Fruit fly (Drosophila melanogaster) Kc167 (cell line): ENCODE data around the gene Naa20A.

Source experiments
- h ChIP-seq: fragments of >200 bp; optimal IDR thresholded peaks from 3 replicates; lab custom pipeline; 2018; ENCODE audit warnings: missing external identifiers
- insv ChIP-seq: fragments of >200 bp; optimal IDR thresholded peaks from 3 replicates; lab custom pipeline; 2018; ENCODE audit warnings: missing external identifiers
- psq ChIP-seq: fragments of >200 bp; optimal IDR thresholded peaks from 2 replicates; lab custom pipeline; 2017; ENCODE audit warnings: missing external identifiers
- ttk ChIP-seq: sonication (Bioruptor generic); optimal IDR thresholded peaks from 2 replicates; lab custom pipeline; 2017; ENCODE audit warnings: missing external identifiers

- no peak for TF ChIP-seq psq (lab: Kevin White, UChicago)
- no peak for TF ChIP-seq h (lab: Kevin White, UChicago)
- no peak for TF ChIP-seq ttk (lab: Kevin White, UChicago)
- TF ChIP-seq insv (lab: Kevin White, UChicago), result no peak
These were observed 4.6 kb downstream of the Naa20A start, which contains the start of the genes Pstk and Tim9b for dm6 chrX:19618183-19618740.
